Fruit fly (Drosophila melanogaster): ENCODE results near the gene emc.

Gene emc

dm6 chr3L:756372-756771 is 7.2 kb downstream of the emc start (continued):
- peak; percentile 39 for TF ChIP-seq Asciz (GFP tag; optimal IDR thresholded peaks at IDR 0.05)
- no peak for TF ChIP-seq twi (tag; optimal IDR thresholded peaks at IDR 0.05)
- TF ChIP-seq sug (tag; optimal IDR thresholded peaks at IDR 0.05), result no peak
- peak; percentile 63 for TF ChIP-seq dmrt99B (tag; optimal IDR thresholded peaks at IDR 0.05)
- no peak for TF ChIP-seq chinmo (GFP tag; IDR thresholded peaks at IDR 0.05; ENCODE audit: partially characterized antibody)
- no peak for TF ChIP-seq CG1832 (GFP tag; optimal IDR thresholded peaks at IDR 0.05)
- 0 out of 2 replicates have a peak, but pooled peaks have one; percentile 26 for TF ChIP-seq Xrp1 (GFP tag; IDR thresholded peaks at IDR 0.05)
- TF ChIP-seq CG2199 (GFP tag; IDR thresholded peaks at IDR 0.05), result no peak
- no peak for TF ChIP-seq dan (GFP tag; IDR thresholded peaks at IDR 0.05)
- TF ChIP-seq sr (GFP tag; IDR thresholded peaks at IDR 0.05), result no peak
- TF ChIP-seq jigr1 (GFP tag; IDR thresholded peaks at IDR 0.05), result no peak
- no peak for TF ChIP-seq CG4854 (GFP tag; optimal IDR thresholded peaks at IDR 0.05)
- peak; percentile 34 for TF ChIP-seq CG11504 (tag; optimal IDR thresholded peaks at IDR 0.05)
- peak; percentile 44 for TF ChIP-seq CG17359 (tag; optimal IDR thresholded peaks at IDR 0.05)
- no peak for TF ChIP-seq gt (GFP tag; IDR thresholded peaks at IDR 0.05)
- no peak for TF ChIP-seq CG4404 (GFP tag; IDR thresholded peaks at IDR 0.05)
- TF ChIP-seq sob (GFP tag; IDR thresholded peaks at IDR 0.05), result no peak
- TF ChIP-seq CG18619 (GFP tag; optimal IDR thresholded peaks at IDR 0.05), result no peak
- peak; percentile 38 for TF ChIP-seq oc (tag; optimal IDR thresholded peaks at IDR 0.05)
- no peak for TF ChIP-seq CG6689 (GFP tag; IDR thresholded peaks at IDR 0.05)
- TF ChIP-seq ham (GFP tag; IDR thresholded peaks at IDR 0.05), result no peak
- TF ChIP-seq slbo (GFP tag; IDR thresholded peaks at IDR 0.05), result no peak
- TF ChIP-seq CG16815 (GFP tag; optimal IDR thresholded peaks at IDR 0.05), result no peak
- TF ChIP-seq onecut (GFP tag; IDR thresholded peaks at IDR 0.05), result no peak
- no peak for TF ChIP-seq Lpt (GFP tag; optimal IDR thresholded peaks at IDR 0.05)
- no peak for TF ChIP-seq CG7963 (GFP tag; IDR thresholded peaks at IDR 0.05; ENCODE audit: partially characterized antibody)
- TF ChIP-seq CG12299 (tag; optimal IDR thresholded peaks at IDR 0.05), result no peak
- TF ChIP-seq gem (tag; optimal IDR thresholded peaks at IDR 0.05), result peak; percentile 31
- no peak for TF ChIP-seq tx (GFP tag; optimal IDR thresholded peaks at IDR 0.05)
- TF ChIP-seq Atf-2 (GFP tag; optimal IDR thresholded peaks at IDR 0.05), result no peak
- TF ChIP-seq CG18262 (tag; optimal IDR thresholded peaks at IDR 0.05), result peak; percentile 24
- TF ChIP-seq vvl (GFP tag; IDR thresholded peaks at IDR 0.05), result 0 out of 2 replicates have a peak, but pooled peaks have one; percentile 25
- TF ChIP-seq slp2 (GFP tag; optimal IDR thresholded peaks at IDR 0.05), result no peak
- TF ChIP-seq al (GFP tag; IDR thresholded peaks at IDR 0.05), result no peak
- peak; percentile 35 for TF ChIP-seq CG7839 (tag; optimal IDR thresholded peaks at IDR 0.05)
- no peak for TF ChIP-seq sd (tag; optimal IDR thresholded peaks at IDR 0.05)
- TF ChIP-seq CG42726 (GFP tag; IDR thresholded peaks at IDR 0.05; ENCODE audit: partially characterized antibody), result no peak
- no peak for TF ChIP-seq Dek (tag; optimal IDR thresholded peaks at IDR 0.05)
- peak in 1 of 2 experiments; percentile 2 for TF ChIP-seq Eip74EF (GFP tag; optimal IDR thresholded peaks at IDR 0.05)
- peak; percentile 1 for TF ChIP-seq Ssrp (tag; optimal IDR thresholded peaks at IDR 0.05)
- no peak for TF ChIP-seq pros (GFP tag; optimal IDR thresholded peaks at IDR 0.05)
- no peak for TF ChIP-seq mld (GFP tag; IDR thresholded peaks at IDR 0.05; ENCODE audit: partially characterized antibody)
- peak; percentile 29 for TF ChIP-seq Blimp-1 (GFP tag; optimal IDR thresholded peaks at IDR 0.05)
- no peak for TF ChIP-seq CG10654 (GFP tag; optimal IDR thresholded peaks at IDR 0.05)
- no peak for TF ChIP-seq bbx (GFP tag; IDR thresholded peaks at IDR 0.05; ENCODE audit: partially characterized antibody)
- no peak for TF ChIP-seq her (GFP tag; optimal IDR thresholded peaks at IDR 0.05)
- peak; percentile 21 for TF ChIP-seq phol (tag; optimal IDR thresholded peaks at IDR 0.05)
- peak; percentile 11 for TF ChIP-seq Xbp1 (GFP tag; optimal IDR thresholded peaks at IDR 0.05)
- no peak for TF ChIP-seq CG11456 (GFP tag; IDR thresholded peaks at IDR 0.05)
- TF ChIP-seq Hr3 (GFP tag; optimal IDR thresholded peaks at IDR 0.05), result no peak
- TF ChIP-seq CG12219 (GFP tag; optimal IDR thresholded peaks at IDR 0.05), result no peak
